Fruit fly (Drosophila melanogaster) whole organism, embryonic: ENCODE measurements around the gene CG10064.

Source experiments
- BEAF-32 ChIP-seq: fragments of 200-800 bp; sonication (Bioruptor generic); optimal IDR thresholded peaks from 3 replicates; lab custom pipeline; 2017; ENCODE audit warnings: missing biosample characterization, missing genetic modification characterization, mild to moderate bottlenecking, moderate library complexity, missing genetic modification reagents
- CG10209 ChIP-seq: fragments of 200-800 bp; sonication (Bioruptor generic); optimal IDR thresholded peaks from 3 replicates; lab custom pipeline; 2017; ENCODE audit warnings: missing biosample characterization, mild to moderate bottlenecking, missing genetic modification characterization, missing genetic modification reagents
- CG11504 ChIP-seq: fragments of 200-800 bp; sonication (Bioruptor generic); optimal IDR thresholded peaks from 3 replicates; lab custom pipeline; 2019; ENCODE audit warnings: missing biosample characterization, mild to moderate bottlenecking, missing genetic modification characterization, moderate library complexity
- CG12071 ChIP-seq: fragments of 200-800 bp; sonication (Bioruptor generic); optimal IDR thresholded peaks from 3 replicates; lab custom pipeline; 2018; ENCODE audit warnings: missing biosample characterization, mild to moderate bottlenecking, missing genetic modification characterization
- CG13624 ChIP-seq: fragments of 200-800 bp; sonication (Bioruptor generic); optimal IDR thresholded peaks from 2 replicates; lab custom pipeline; 2016; ENCODE audit warnings: missing biosample characterization, missing genetic modification characterization
- CG14667 ChIP-seq: fragments of 200-800 bp; sonication (Bioruptor generic); IDR thresholded peaks from 2 replicates; pipeline ENCODE4 v1.3.6; 2022; ENCODE audit warnings: missing biosample characterization, missing genetic modification characterization
- CG15011 ChIP-seq: fragments of 200-800 bp; sonication (Bioruptor generic); optimal IDR thresholded peaks from 3 replicates; lab custom pipeline; 2018; ENCODE audit warnings: missing biosample characterization, mild to moderate bottlenecking, missing genetic modification characterization
- CG16813 ChIP-seq: fragments of 200-800 bp; sonication (Bioruptor generic); IDR thresholded peaks from 3 replicates; pipeline ENCODE4 v1.3.6; 2022; ENCODE audit warnings: missing biosample characterization, missing genetic modification characterization; ENCODE audit not compliant: partially characterized antibody
- CG2712 ChIP-seq: fragments of 200-800 bp; optimal IDR thresholded peaks from 3 replicates; lab custom pipeline; 2019; ENCODE audit warnings: missing biosample characterization, mild to moderate bottlenecking, missing genetic modification characterization, moderate library complexity
- CG30020 ChIP-seq: fragments of 200-800 bp; optimal IDR thresholded peaks from 2 replicates; lab custom pipeline; 2019; ENCODE audit warnings: missing biosample characterization, mild to moderate bottlenecking, missing genetic modification characterization, moderate library complexity
- CG32532 ChIP-seq: fragments of 200-800 bp; sonication (Bioruptor generic); IDR thresholded peaks from 2 replicates; pipeline ENCODE4 v1.3.6; 2022; ENCODE audit warnings: missing biosample characterization, missing genetic modification characterization
- CG32772 ChIP-seq: fragments of 200-800 bp; sonication (Bioruptor generic); IDR thresholded peaks from 2 replicates; pipeline ENCODE4 v1.3.6; 2022; ENCODE audit warnings: missing biosample characterization, missing genetic modification characterization
- CG3281 ChIP-seq: fragments of 200-800 bp; sonication (Bioruptor generic); optimal IDR thresholded peaks from 3 replicates; lab custom pipeline; 2017; ENCODE audit warnings: missing biosample characterization, mild to moderate bottlenecking, missing genetic modification characterization
- CG33557 ChIP-seq: fragments of 200-800 bp; sonication (Bioruptor generic); optimal IDR thresholded peaks from 2 replicates; lab custom pipeline; 2019; ENCODE audit warnings: missing biosample characterization, mild to moderate bottlenecking, missing genetic modification characterization, moderate library complexity
- CG34376 ChIP-seq: fragments of 200-800 bp; sonication (Bioruptor generic); optimal IDR thresholded peaks from 2 replicates; lab custom pipeline; 2018; ENCODE audit warnings: missing biosample characterization, mild to moderate bottlenecking, missing genetic modification characterization
- CG6175 ChIP-seq: fragments of 200-800 bp; sonication (Bioruptor generic); IDR thresholded peaks from 3 replicates; pipeline ENCODE4 v1.3.6; 2022; ENCODE audit warnings: missing biosample characterization, missing genetic modification characterization
- CG7839 ChIP-seq: fragments of 200-800 bp; sonication (Bioruptor generic); optimal IDR thresholded peaks from 3 replicates; lab custom pipeline; 2018; ENCODE audit warnings: missing biosample characterization, mild to moderate bottlenecking, missing genetic modification characterization, moderate library complexity
- CG7987 ChIP-seq: fragments of 200-800 bp; sonication (Bioruptor generic); optimal IDR thresholded peaks from 2 replicates; lab custom pipeline; 2018; ENCODE audit warnings: missing biosample characterization, mild to moderate bottlenecking, missing genetic modification characterization, moderate library complexity
- CG8089 ChIP-seq: fragments of 200-800 bp; sonication (Bioruptor generic); optimal IDR thresholded peaks from 3 replicates; lab custom pipeline; 2016; ENCODE audit warnings: missing biosample characterization, missing genetic modification characterization
- CrebB ChIP-seq: fragments of 200-800 bp; sonication (Bioruptor generic); optimal IDR thresholded peaks from 3 replicates; lab custom pipeline; 2018; ENCODE audit warnings: missing biosample characterization, mild to moderate bottlenecking, missing genetic modification characterization
- Doc3 ChIP-seq: fragments of 200-800 bp; sonication (Bioruptor generic); IDR thresholded peaks from 3 replicates; pipeline ENCODE4 v1.3.6; 2022; ENCODE audit warnings: missing biosample characterization, missing genetic modification characterization; ENCODE audit not compliant: partially characterized antibody
- Gug ChIP-seq: fragments of 200-800 bp; sonication (Bioruptor generic); IDR thresholded peaks from 4 replicates; pipeline ENCODE4 v1.3.6; 2022; ENCODE audit warnings: missing biosample characterization, missing genetic modification characterization
- NC2β ChIP-seq: fragments of 200-800 bp; sonication (Bioruptor generic); optimal IDR thresholded peaks from 2 replicates; lab custom pipeline; 2016; ENCODE audit warnings: missing biosample characterization, missing genetic modification characterization
- NK7.1 ChIP-seq: fragments of 200-800 bp; sonication (Bioruptor generic); optimal IDR thresholded peaks from 3 replicates; lab custom pipeline; 2016; ENCODE audit warnings: missing biosample characterization, missing genetic modification characterization
- Nf-YA ChIP-seq: fragments of 200-800 bp; sonication (Bioruptor generic); IDR thresholded peaks from 2 replicates; pipeline ENCODE4 v1.3.6; 2022; ENCODE audit warnings: missing biosample characterization, missing genetic modification characterization
- PHDP ChIP-seq: fragments of 200-800 bp; sonication (Bioruptor generic); optimal IDR thresholded peaks from 3 replicates; lab custom pipeline; 2018; ENCODE audit warnings: missing biosample characterization, mild to moderate bottlenecking, missing genetic modification characterization, moderate library complexity
- Rfx ChIP-seq: fragments of 200-800 bp; sonication (Bioruptor generic); IDR thresholded peaks from 2 replicates; pipeline ENCODE4 v1.3.6; 2022; ENCODE audit warnings: missing biosample characterization, missing genetic modification characterization
- Sry-β ChIP-seq: fragments of 200-800 bp; sonication (Bioruptor generic); optimal IDR thresholded peaks from 2 replicates; lab custom pipeline; 2018; ENCODE audit warnings: missing biosample characterization, mild to moderate bottlenecking, missing genetic modification characterization, moderate library complexity
- bab2 ChIP-seq: fragments of 200-800 bp; sonication (Bioruptor generic); optimal IDR thresholded peaks from 2 replicates; lab custom pipeline; 2016; ENCODE audit warnings: missing biosample characterization, missing genetic modification characterization
- bbx ChIP-seq: fragments of 200-800 bp; sonication (Bioruptor generic); IDR thresholded peaks from 2 replicates; pipeline ENCODE4 v1.3.6; 2022; ENCODE audit warnings: missing biosample characterization, missing genetic modification characterization; ENCODE audit not compliant: partially characterized antibody
- bigmax ChIP-seq: fragments of 200-800 bp; sonication (Bioruptor generic); optimal IDR thresholded peaks from 2 replicates; lab custom pipeline; 2018; ENCODE audit warnings: missing biosample characterization, mild to moderate bottlenecking, missing genetic modification characterization
- chm ChIP-seq: fragments of 200-800 bp; sonication (Bioruptor generic); IDR thresholded peaks from 2 replicates; pipeline ENCODE4 v1.3.6; 2022; ENCODE audit warnings: missing biosample characterization, missing genetic modification characterization
- cwo ChIP-seq: fragments of 200-800 bp; sonication (Bioruptor generic); optimal IDR thresholded peaks from 3 replicates; lab custom pipeline; 2017; ENCODE audit warnings: missing biosample characterization, missing genetic modification characterization, mild to moderate bottlenecking, moderate library complexity, missing genetic modification reagents
- danr ChIP-seq: fragments of 200-800 bp; sonication (Bioruptor generic); IDR thresholded peaks from 2 replicates; pipeline ENCODE4 v1.3.6; 2022; ENCODE audit warnings: missing biosample characterization, missing genetic modification characterization
- dm ChIP-seq: fragments of 200-800 bp; sonication (Bioruptor generic); optimal IDR thresholded peaks from 3 replicates; lab custom pipeline; 2016; ENCODE audit warnings: missing biosample characterization, missing genetic modification characterization
- dmrt11E ChIP-seq: fragments of 200-800 bp; sonication (Bioruptor generic); optimal IDR thresholded peaks from 3 replicates; lab custom pipeline; 2018; ENCODE audit warnings: missing biosample characterization, mild to moderate bottlenecking, missing genetic modification characterization, moderate library complexity
- dpn ChIP-seq, 2 experiments: fragments of 200-800 bp; sonication (Bioruptor generic); optimal IDR thresholded peaks; 3 replicates each; lab custom pipeline; 2016; ENCODE audit warnings: missing biosample characterization in 2 of 2, missing genetic modification characterization in 2 of 2
- en ChIP-seq: fragments of 200-800 bp; sonication (Bioruptor generic); optimal IDR thresholded peaks from 2 replicates; lab custom pipeline; 2016; ENCODE audit warnings: missing biosample characterization, missing genetic modification characterization
- fd96Cb ChIP-seq: fragments of 200-800 bp; sonication (Bioruptor generic); optimal IDR thresholded peaks from 2 replicates; lab custom pipeline; 2018; ENCODE audit warnings: missing biosample characterization, mild to moderate bottlenecking, missing genetic modification characterization, moderate library complexity
- ftz-f1 ChIP-seq: fragments of 200-800 bp; sonication (Bioruptor generic); optimal IDR thresholded peaks from 2 replicates; lab custom pipeline; 2016; ENCODE audit warnings: missing biosample characterization, missing genetic modification characterization
- gcm2 ChIP-seq: fragments of 200-800 bp; sonication (Bioruptor generic); optimal IDR thresholded peaks from 2 replicates; lab custom pipeline; 2016; ENCODE audit warnings: missing biosample characterization, missing genetic modification characterization
- gro ChIP-seq: fragments of 200-800 bp; sonication (Bioruptor generic); optimal IDR thresholded peaks from 2 replicates; lab custom pipeline; 2016; ENCODE audit warnings: missing biosample characterization, missing genetic modification characterization
- her ChIP-seq: fragments of 200-800 bp; sonication (Bioruptor generic); optimal IDR thresholded peaks from 2 replicates; lab custom pipeline; 2016; ENCODE audit warnings: missing biosample characterization, missing genetic modification characterization
- nerfin-2 ChIP-seq: fragments of 200-800 bp; sonication (Bioruptor generic); IDR thresholded peaks from 2 replicates; pipeline ENCODE4 v1.3.6; 2022; ENCODE audit warnings: missing biosample characterization, missing genetic modification characterization; ENCODE audit not compliant: partially characterized antibody
- org-1 ChIP-seq: fragments of 200-800 bp; sonication (Bioruptor generic); optimal IDR thresholded peaks from 2 replicates; lab custom pipeline; 2017; ENCODE audit warnings: missing biosample characterization, missing genetic modification characterization
- sens-2 ChIP-seq: fragments of 200-800 bp; sonication (Bioruptor generic); IDR thresholded peaks from 2 replicates; pipeline ENCODE4 v1.3.6; 2022; ENCODE audit warnings: missing biosample characterization, missing genetic modification characterization
- tup ChIP-seq: fragments of 200-800 bp; sonication (Bioruptor generic); optimal IDR thresholded peaks from 2 replicates; lab custom pipeline; 2016; ENCODE audit warnings: missing biosample characterization, mild to moderate bottlenecking, missing genetic modification characterization, moderate library complexity
- unpg ChIP-seq: fragments of 200-800 bp; sonication (Bioruptor generic); optimal IDR thresholded peaks from 3 replicates; lab custom pipeline; 2018; ENCODE audit warnings: missing biosample characterization, mild to moderate bottlenecking, missing genetic modification characterization, moderate library complexity
- yki ChIP-seq: fragments of >200 bp; optimal IDR thresholded peaks from 3 replicates; lab custom pipeline; 2018

The CG10064 gene

dm6 chr3L:6964488-6965152, 3.1 kb downstream of the CG10064 start, which contains the start of gene sgl (continued):
- TF ChIP-seq Rfx (peak; percentile 69), dpn (GFP tag; optimal IDR thresholded peaks at IDR 0.05; lab: Kevin White, UChicago) (peak in 1 of 2 experiments; percentile 42), bbx (GFP tag; lab: Robert Waterston, UW) (peak; percentile 68), CG3281 (peak; percentile 39), CG12071 (GFP tag; lab: Kevin White, UChicago) (peak; percentile 3), CG32772 (GFP tag; lab: Robert Waterston, UW) (0 out of 2 replicates have a peak, but pooled peaks have one; percentile 14), CG2712 (tag; lab: Kevin White, UChicago) (peak; percentile 7), bab2 (GFP tag; lab: Kevin White, UChicago) (no peak), CG13624 (GFP tag; lab: Kevin White, UChicago) (peak; percentile 17), CG15011 (GFP tag; lab: Kevin White, UChicago) (no peak), Doc3 (peak; percentile 43; the same call in 1 of the 3 replicates), CG33557 (GFP tag; lab: Kevin White, UChicago) (peak; percentile 12), CG11504 (tag; lab: Kevin White, UChicago) (peak; percentile 44), CG32532 (peak; percentile 41), CG30020 (tag; lab: Kevin White, UChicago) (peak; percentile 30), org-1 (GFP tag; lab: Kevin White, UChicago) (no peak), yki (lab: Kevin White, UChicago) (no peak), Gug (peak; percentile 54; the same call in 2 of the 4 replicates), CG34376 (peak; percentile 77), CG8089 (peak; percentile 48), CG7839 (tag; lab: Kevin White, UChicago) (peak; percentile 26), NK7.1 (peak; percentile 21), gro (GFP tag; lab: Kevin White, UChicago) (peak; percentile 36), nerfin-2 (GFP tag; lab: Robert Waterston, UW) (peak; percentile 27; the same call in 1 of the 2 replicates), gcm2 (GFP tag; lab: Kevin White, UChicago) (no peak), Sry-β (GFP tag; lab: Kevin White, UChicago) (peak; percentile 50), CrebB (tag; lab: Kevin White, UChicago) (peak; percentile 22), unpg (GFP tag; lab: Kevin White, UChicago) (no peak), dm (GFP tag; lab: Kevin White, UChicago) (peak; percentile 65), PHDP (tag; lab: Kevin White, UChicago) (peak; percentile 37), CG16813 (0 out of 3 replicates have a peak, but pooled peaks have one; percentile 25), her (GFP tag; lab: Kevin White, UChicago) (peak; percentile 39), CG7987 (peak; percentile 57), CG14667 (GFP tag; lab: Robert Waterston, UW) (no peak), ftz-f1 (peak; percentile 71), bigmax (GFP tag; lab: Kevin White, UChicago) (peak; percentile 20), fd96Cb (tag; lab: Kevin White, UChicago) (no peak), sens-2 (GFP tag; lab: Robert Waterston, UW) (peak; percentile 47), tup (no peak), danr (no peak), CG6175 (no peak), CG10209 (GFP tag; lab: Kevin White, UChicago) (no peak), dmrt11E (tag; lab: Kevin White, UChicago) (no peak), BEAF-32 (GFP tag; lab: Kevin White, UChicago) (peak; percentile 38), Nf-YA (peak; percentile 91), NC2β (GFP tag; lab: Kevin White, UChicago) (peak; percentile 22), en (GFP tag; lab: Kevin White, UChicago) (no peak), cwo (GFP tag; lab: Kevin White, UChicago) (peak; percentile 53), chm (peak; percentile 81)
